Fruit fly (Drosophila melanogaster): ENCODE results near the gene kairos.

kairos gene

DNA sequence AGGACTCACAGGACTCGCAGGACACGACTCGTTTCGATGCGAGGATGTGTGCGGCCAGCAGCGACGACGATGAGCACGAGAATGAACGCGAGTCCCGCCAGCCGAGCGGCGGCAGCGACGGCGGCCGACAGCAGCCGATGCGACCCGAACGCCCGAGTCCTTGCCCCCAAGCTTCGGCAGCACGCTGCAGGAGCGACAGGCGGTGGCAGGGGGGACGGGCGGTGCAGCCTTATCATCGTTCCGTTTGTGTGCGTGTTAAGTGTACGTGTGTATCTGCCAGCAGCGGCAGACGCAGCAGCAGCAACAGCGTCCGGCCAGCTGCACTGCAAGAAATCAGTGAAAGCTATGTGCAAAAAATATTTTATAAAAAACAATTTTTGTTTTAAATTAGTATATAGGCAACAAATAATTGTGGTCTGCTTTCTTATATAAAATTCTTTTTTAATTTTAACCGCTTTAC lies at the start of gene kairos:
TSS of gene kairos (minus strand) at position 51 of the 460 bp plus-strand sequence.
- TF ChIP-seq noc (tag; optimal IDR thresholded peaks at IDR 0.05): no peak

DNA sequence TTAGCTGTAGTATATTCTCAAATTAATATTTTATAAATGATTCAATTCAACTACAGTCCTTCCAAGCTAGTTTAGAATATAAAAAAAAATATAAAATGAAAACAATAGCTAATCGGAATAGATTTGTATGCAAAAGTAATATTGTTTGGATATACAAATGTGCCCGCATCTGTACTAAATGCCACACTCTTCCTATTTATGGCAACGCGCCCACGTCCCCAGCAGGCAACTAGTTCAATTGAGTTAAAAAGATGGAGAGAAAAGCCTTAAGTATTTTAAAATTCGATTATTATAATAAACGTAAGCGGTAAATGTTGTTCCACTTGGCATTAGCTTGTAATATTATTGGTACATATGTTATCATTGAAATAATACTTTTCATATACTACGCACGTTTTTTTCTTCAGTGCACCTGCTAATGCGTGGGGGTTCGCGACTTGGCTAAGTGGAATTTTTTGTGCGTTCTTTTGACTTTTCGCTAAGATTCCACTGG lies 49.6 kb upstream of the kairos start:
- TF ChIP-seq noc (tag; optimal IDR thresholded peaks at IDR 0.05): peak; percentile 77

DNA sequence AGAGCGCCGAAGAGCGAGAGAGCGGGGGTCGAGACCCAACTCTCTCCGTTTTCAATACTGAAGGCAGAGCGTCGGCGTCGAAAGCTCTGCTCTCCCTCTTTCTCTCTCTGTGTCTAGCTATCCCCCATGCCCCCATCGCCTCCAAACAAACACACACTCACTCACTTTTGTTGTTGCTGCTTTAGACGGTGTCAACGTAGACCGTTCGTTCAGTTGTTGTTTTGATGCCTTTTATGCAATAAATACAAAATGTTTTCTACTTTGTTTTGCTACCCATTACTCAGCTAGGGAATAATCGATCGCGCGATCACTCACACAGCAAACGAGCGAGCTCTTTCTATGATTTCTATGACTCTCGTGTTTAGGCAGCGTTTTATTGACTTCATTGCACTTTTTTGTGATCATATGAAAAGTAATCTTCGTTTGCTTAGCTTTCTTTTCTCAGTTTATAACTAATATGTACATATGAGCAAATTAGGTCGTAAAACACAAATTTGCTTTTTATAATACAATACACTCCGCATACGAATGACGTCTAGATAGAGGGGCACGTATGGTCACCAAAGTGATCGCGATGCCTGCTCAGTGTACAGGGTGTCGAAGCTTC lies 48.7 kb upstream of the kairos start:
- TF ChIP-seq noc (tag; optimal IDR thresholded peaks at IDR 0.05): peak; percentile 81

DNA sequence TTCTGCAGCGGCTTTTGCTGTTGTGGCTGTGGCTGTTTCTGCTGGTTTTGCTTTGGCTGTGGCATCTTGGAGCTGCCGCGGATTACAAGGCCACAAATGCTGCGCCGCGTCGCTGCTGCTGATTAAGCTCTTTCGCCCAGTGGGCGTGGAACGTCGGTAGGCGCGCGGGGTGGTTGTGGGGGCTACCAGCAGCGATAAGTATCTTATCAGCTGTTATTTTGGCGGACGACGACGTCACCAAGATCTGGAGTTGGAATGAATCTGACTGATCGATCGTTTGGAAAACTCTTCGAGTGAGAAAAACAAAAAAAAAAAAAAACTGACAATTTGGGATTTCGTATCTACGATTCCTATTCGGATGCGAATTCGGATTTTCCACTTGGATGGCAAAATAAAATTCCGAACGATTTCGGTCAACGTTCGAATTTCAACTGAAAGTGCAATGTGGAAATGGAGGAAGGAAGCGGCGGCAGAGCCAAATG lies 48.2 kb upstream of the kairos start:
- no peak for TF ChIP-seq noc (tag; optimal IDR thresholded peaks at IDR 0.05)

DNA sequence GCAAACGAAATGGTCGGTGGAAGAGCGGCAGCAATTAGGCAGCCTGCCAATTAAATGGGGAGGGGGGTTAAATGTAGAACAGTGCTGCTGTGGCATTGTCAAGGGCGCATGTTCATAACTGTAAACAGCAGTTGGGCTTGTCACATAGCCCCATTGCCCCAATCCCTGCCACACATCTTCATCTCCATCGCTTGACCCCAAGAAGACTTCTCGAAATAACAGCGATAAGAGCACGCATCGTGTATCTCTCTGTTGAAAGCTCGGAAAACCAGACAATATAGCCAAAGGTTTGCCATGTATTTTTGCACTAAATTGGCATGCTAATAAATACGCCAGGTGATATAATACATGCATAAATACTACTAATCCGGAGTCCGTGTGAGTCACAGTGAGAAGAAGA lies 46.6 kb upstream of the kairos start:
- no peak for TF ChIP-seq noc (tag; optimal IDR thresholded peaks at IDR 0.05)

DNA sequence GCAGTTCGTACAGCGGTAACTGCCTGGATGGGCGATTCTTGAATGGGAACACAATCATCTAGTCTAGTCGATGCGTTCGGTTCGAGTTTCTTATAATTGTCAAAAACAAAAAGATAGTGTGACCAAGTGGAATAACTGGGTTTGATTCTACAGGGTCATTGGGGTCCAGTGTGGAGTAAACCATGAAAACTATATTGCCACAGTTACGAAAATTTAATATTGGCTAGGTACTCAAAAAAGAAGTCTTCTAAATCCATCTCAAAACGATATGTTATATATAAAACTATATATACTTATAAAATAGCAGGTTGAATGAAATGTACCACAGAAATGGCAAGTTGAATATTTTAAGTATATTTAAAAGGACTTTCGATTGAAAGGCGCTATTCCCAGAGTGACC lies 44.0 kb upstream of the kairos start, which contains the start of gene CG34328:
TSS of gene CG34328 (minus strand) at position 101 of the 400 bp plus-strand sequence.
- no peak for TF ChIP-seq noc (tag; optimal IDR thresholded peaks at IDR 0.05)

DNA sequence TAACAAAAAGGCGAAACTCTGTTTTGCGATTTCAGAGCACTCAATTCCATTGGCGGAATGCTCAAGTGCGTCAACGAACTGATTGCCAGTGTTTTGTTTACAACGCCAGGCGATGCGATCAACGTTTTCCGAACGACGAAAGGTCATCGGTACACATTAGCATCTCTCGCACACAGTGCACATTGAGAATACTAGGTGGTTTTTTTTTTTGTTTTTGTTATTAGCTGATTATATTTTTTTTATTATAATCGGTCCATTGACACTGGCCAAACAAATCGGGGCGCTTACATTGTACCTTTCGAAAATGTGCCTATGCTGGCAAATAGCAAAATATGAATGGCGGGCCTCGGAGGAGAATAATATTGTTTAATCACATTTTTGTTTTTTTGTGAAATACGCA lies 39.2 kb upstream of the kairos start:
- TF ChIP-seq noc (tag; optimal IDR thresholded peaks at IDR 0.05): no peak

DNA sequence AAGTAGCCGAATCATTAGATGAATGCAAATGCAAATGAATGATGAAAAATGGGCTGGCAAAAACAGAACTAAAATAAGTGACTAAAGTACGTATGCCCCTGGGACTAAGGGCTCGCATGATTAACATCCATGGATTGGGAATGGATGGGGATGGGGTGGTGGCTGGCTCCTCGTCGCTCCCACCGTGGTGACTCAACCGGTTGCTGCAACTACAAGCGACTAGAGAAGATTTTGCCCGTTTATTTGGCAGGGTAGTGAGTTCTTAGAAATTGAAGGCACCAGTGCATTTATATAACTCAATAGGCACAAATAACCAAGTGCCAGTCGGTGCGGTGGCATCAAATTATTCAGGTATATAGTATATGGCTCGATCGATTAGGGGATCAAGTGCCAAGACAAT lies 30.8 kb upstream of the kairos start, which contains the start of gene Tsf1:
TSS of gene Tsf1 (plus strand) at position 301 of the 400 bp plus-strand sequence.
- no peak for TF ChIP-seq noc (tag; optimal IDR thresholded peaks at IDR 0.05)

DNA sequence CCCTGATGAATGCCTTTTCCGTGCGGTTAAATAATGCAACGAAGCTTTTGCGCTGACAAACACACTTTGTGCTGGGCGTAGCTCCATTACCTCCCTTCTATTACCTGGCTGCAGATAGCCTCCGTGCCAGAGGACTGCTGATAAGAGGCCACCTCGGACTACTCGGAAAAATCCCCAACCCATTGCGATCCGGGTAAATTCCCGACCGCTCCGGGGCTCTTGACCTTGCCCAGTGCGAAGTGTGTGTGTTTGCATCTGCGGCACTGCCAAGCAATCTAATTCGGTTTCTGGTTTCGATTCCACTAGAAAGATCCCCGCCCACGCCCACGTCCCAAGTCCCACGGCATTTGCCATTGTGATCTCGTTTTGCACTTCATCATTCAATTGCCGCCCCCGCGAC lies 29.8 kb upstream of the kairos start:
- TF ChIP-seq noc (tag; optimal IDR thresholded peaks at IDR 0.05): no peak

DNA sequence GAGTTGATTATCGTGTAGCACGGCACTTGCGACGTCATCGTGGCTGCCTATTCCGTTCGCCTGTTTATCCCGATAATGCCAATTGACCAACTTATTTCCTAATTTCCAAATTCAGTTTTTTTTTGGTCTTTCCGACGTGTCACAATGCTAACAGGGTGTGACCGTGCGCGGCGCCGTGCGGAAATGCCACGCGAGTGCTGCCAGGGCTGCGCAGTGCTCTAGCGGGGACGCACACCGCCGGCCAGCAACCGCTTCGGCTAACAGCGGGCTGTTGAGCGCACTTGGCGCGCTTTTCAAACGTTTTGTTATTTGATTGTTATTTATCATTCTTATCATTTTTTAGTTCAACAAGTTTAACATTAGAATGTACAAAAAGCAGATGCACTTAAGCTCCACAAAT lies 29.1 kb upstream of the kairos start, which contains the start of gene betaCOP:
TSS of gene betaCOP (minus strand) at position 187 of the 400 bp plus-strand sequence.
- TF ChIP-seq noc (tag; optimal IDR thresholded peaks at IDR 0.05): no peak

DNA sequence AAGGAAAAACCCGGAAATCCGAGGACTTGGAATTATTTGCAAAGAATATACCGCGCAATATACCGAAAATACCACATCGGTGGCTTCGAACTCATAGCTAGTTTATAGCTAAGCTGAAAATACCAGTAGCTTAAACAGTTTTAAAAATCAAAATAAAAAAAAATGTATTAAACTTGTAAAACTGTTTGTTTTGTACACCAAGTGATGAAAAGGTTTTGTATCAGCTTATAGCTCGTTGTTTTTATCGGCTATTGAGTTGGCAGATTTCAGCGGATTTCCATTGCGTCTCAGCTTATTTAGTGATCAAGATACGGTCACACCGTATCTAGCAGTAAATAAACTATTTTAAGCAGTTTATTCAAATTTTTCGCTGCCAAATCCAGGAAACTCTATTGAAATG lies 23.8 kb upstream of the kairos start, which contains the start of the genes por and CG6179:
TSS of gene por (minus strand) at position 64 of the 400 bp plus-strand sequence.
TSS of gene CG6179 (plus strand) at position 292 of the 400 bp plus-strand sequence.
- TF ChIP-seq noc (tag; optimal IDR thresholded peaks at IDR 0.05): no peak

DNA sequence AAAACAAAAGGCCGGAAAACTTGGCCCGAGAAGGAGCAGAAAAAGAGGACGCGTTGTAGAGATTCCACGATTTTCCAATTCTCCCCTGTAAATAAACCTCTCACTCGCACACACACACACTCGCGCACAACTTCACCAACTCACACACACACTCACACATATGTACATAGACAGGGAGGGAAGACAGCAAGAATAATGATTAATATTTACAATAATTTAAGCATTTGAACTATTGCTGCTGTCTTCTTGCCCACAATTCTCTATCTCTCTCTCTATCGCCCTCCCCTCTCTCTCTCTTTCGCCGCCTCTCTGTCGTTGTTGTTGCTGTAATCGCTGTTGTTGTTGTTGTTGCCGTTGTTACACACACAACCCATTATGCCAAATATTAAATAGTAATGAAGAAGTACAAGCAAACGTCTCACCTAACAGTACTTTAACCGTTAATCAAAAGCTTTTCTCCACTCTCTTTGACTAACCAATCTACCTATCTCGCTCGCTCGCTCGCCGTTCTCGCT lies 18.5 kb upstream of the kairos start:
- no peak for TF ChIP-seq noc (tag; optimal IDR thresholded peaks at IDR 0.05)

DNA sequence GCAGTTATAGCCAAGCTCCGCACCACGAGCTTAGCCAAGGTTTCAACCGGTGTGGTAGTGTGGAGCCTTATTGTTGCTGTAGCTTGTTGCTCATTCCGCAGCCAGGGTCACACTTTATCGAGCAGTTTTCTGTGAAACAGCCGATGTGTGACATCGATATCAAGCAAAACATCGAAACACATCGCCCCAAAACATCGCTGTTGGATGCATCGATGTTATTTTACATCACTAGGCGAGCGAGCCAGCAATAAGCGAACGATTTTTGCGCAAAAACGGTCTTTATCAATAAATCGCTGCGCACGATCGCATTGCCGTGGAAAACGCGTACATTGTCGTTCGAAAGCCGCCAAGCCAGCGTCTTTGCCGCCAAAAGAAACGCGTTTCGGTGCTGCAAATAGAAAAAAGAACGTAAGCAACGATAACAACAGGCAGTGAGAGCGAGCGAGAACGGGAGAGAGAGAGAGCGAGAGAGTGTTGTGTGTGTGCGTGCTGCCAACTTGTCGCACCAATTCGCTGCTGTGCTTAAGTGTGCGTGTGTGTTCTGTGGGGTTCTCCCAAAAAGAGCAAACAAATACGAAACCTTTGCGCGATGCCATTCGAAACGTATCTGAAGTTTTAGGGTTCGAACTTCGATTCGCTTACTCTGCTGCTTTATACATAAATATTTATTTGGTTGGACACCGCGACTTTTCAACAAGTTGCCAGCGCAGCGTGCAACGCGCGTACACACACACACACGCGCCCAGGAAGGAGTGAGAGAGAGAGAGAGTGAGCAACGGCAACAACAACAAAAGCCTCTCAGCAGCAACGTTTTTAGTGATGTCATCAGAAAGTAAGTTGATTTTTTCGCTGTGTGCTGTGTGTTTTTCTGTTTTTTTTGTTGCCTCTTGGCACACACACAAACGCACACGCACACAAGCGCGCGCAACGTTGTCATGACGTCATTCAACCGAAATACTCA lies 15.1 kb upstream of the kairos start:
- TF ChIP-seq noc (tag; optimal IDR thresholded peaks at IDR 0.05): no peak

DNA sequence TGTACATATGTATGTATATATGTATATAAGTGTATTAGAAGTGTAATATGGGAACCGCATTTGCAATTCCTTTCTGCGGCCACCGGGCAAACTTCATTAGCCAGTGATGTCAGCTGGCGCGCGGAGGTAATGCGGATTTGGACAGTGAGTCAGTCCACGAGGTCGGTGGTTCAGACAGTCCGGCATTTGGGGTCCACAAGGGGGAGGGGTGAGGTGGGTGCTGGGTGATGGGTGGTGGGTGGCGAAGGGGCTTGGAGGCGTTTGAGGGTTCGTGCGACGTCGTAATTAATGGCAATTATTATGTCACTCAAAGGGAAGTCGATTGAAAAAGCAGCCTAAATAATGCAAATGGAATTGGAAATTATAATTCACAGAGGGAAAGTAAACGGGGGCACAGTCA lies 13.8 kb upstream of the kairos start:
- no peak for TF ChIP-seq noc (tag; optimal IDR thresholded peaks at IDR 0.05)

DNA sequence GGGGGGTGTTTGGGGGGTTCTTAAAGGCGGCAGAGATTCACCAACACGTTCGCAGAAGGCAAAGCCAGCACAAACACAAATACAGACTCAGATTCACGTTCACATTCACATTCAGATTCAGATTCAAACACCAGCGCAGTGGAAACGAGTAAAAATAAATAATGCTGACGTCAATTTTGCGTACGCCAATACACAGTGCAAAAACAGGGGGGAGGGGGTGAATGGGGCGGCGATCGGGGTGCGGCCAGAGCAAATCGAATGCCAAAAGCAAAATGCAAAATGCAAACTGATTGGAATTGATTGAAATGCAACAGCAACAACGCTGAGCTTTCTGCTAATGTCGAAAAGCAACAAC lies 12.6 kb upstream of the kairos start:
- TF ChIP-seq noc (tag; optimal IDR thresholded peaks at IDR 0.05): no peak

All from whole organism, larva.